Fruit fly (Drosophila melanogaster) whole organism, embryonic: Measurements from ENCODE around the gene CG7320.

Experiments used
- Blimp-1 ChIP-seq: fragments of 200-800 bp; sonication (Bioruptor generic); optimal IDR thresholded peaks from 3 replicates; lab custom pipeline; 2018; ENCODE audit warnings: missing biosample characterization, missing genetic modification characterization, mild to moderate bottlenecking, moderate library complexity, missing genetic modification reagents
- C15 ChIP-seq: fragments of 200-800 bp; sonication (Bioruptor generic); IDR thresholded peaks from 3 replicates; pipeline ENCODE4 v1.3.6; 2022; ENCODE audit warnings: missing biosample characterization, missing genetic modification characterization
- CG10147 ChIP-seq: fragments of 200-800 bp; sonication (Bioruptor generic); optimal IDR thresholded peaks from 2 replicates; lab custom pipeline; 2019; ENCODE audit warnings: missing biosample characterization, mild to moderate bottlenecking, missing genetic modification characterization, moderate library complexity
- CG10321 ChIP-seq: fragments of 200-800 bp; sonication (Bioruptor generic); IDR thresholded peaks from 2 replicates; pipeline ENCODE4 v1.3.6; 2022; ENCODE audit warnings: missing biosample characterization, missing genetic modification characterization
- CG10565 ChIP-seq: fragments of 200-800 bp; sonication (Bioruptor generic); optimal IDR thresholded peaks from 3 replicates; lab custom pipeline; 2016; ENCODE audit warnings: missing biosample characterization, mild to moderate bottlenecking, missing genetic modification characterization
- CG10654 ChIP-seq: fragments of 200-800 bp; sonication (Bioruptor generic); optimal IDR thresholded peaks from 2 replicates; lab custom pipeline; 2016; ENCODE audit warnings: missing biosample characterization, missing genetic modification characterization
- CG11456 ChIP-seq: fragments of 200-800 bp; sonication (Bioruptor generic); IDR thresholded peaks from 3 replicates; pipeline ENCODE4 v1.3.6; 2022; ENCODE audit warnings: missing biosample characterization, missing genetic modification characterization
- CG11695 ChIP-seq: fragments of 200-800 bp; sonication (Bioruptor generic); IDR thresholded peaks from 3 replicates; pipeline ENCODE4 v1.3.6; 2022; ENCODE audit warnings: missing biosample characterization, missing genetic modification characterization
- CG13287 ChIP-seq: fragments of 200-800 bp; sonication (Bioruptor generic); IDR thresholded peaks from 2 replicates; pipeline ENCODE4 v1.3.6; 2022; ENCODE audit warnings: missing biosample characterization, missing genetic modification characterization; ENCODE audit not compliant: partially characterized antibody
- CG14667 ChIP-seq: fragments of 200-800 bp; sonication (Bioruptor generic); IDR thresholded peaks from 2 replicates; pipeline ENCODE4 v1.3.6; 2022; ENCODE audit warnings: missing biosample characterization, missing genetic modification characterization
- CG14710 ChIP-seq: fragments of 200-800 bp; sonication (Bioruptor generic); optimal IDR thresholded peaks from 3 replicates; lab custom pipeline; 2019; ENCODE audit warnings: missing biosample characterization, mild to moderate bottlenecking, missing genetic modification characterization, moderate library complexity
- CG1529 ChIP-seq: fragments of 200-800 bp; sonication (Bioruptor generic); optimal IDR thresholded peaks from 3 replicates; lab custom pipeline; 2018; ENCODE audit warnings: missing biosample characterization, missing genetic modification characterization
- CG15696 ChIP-seq: fragments of 200-800 bp; sonication (Bioruptor generic); optimal IDR thresholded peaks from 2 replicates; lab custom pipeline; 2019; ENCODE audit warnings: missing biosample characterization, mild to moderate bottlenecking, missing genetic modification characterization, moderate library complexity
- CG1603 ChIP-seq: fragments of 200-800 bp; sonication (Bioruptor generic); optimal IDR thresholded peaks from 2 replicates; lab custom pipeline; 2019; ENCODE audit warnings: missing biosample characterization, mild to moderate bottlenecking, missing genetic modification characterization, moderate library complexity
- CG17612 ChIP-seq: fragments of 200-800 bp; sonication (Bioruptor generic); IDR thresholded peaks from 2 replicates; pipeline ENCODE4 v1.3.6; 2022; ENCODE audit warnings: missing biosample characterization, missing genetic modification characterization
- CG18262 ChIP-seq: fragments of 200-800 bp; optimal IDR thresholded peaks from 3 replicates; lab custom pipeline; 2019; ENCODE audit warnings: missing biosample characterization, mild to moderate bottlenecking, missing genetic modification characterization, moderate library complexity
- CG2712 ChIP-seq: fragments of 200-800 bp; optimal IDR thresholded peaks from 3 replicates; lab custom pipeline; 2019; ENCODE audit warnings: missing biosample characterization, mild to moderate bottlenecking, missing genetic modification characterization, moderate library complexity
- CG2889 ChIP-seq: fragments of 200-800 bp; sonication (Bioruptor generic); IDR thresholded peaks from 3 replicates; pipeline ENCODE4 v1.3.6; 2022; ENCODE audit warnings: missing biosample characterization, missing genetic modification characterization
- CG30403 ChIP-seq: fragments of 200-800 bp; sonication (Bioruptor generic); optimal IDR thresholded peaks from 3 replicates; lab custom pipeline; 2016; ENCODE audit warnings: missing biosample characterization, missing genetic modification characterization
- CG42726 ChIP-seq: fragments of 200-800 bp; sonication (Bioruptor generic); IDR thresholded peaks from 2 replicates; pipeline ENCODE4 v1.3.6; 2022; ENCODE audit warnings: missing biosample characterization, missing genetic modification characterization; ENCODE audit not compliant: partially characterized antibody
- CG8944 ChIP-seq: fragments of 200-800 bp; sonication (Bioruptor generic); optimal IDR thresholded peaks from 3 replicates; lab custom pipeline; 2016; ENCODE audit warnings: missing biosample characterization, missing genetic modification characterization
- CG9609 ChIP-seq: fragments of 200-800 bp; sonication (Bioruptor generic); optimal IDR thresholded peaks from 3 replicates; lab custom pipeline; 2016; ENCODE audit warnings: missing biosample characterization, missing genetic modification characterization
- CG9876 ChIP-seq: fragments of 200-800 bp; sonication (Bioruptor generic); optimal IDR thresholded peaks from 2 replicates; lab custom pipeline; 2016; ENCODE audit warnings: missing biosample characterization, missing genetic modification characterization
- CrebB ChIP-seq: fragments of 200-800 bp; sonication (Bioruptor generic); optimal IDR thresholded peaks from 3 replicates; lab custom pipeline; 2018; ENCODE audit warnings: missing biosample characterization, mild to moderate bottlenecking, missing genetic modification characterization
- Dek ChIP-seq: fragments of 200-800 bp; sonication (Bioruptor generic); optimal IDR thresholded peaks from 3 replicates; lab custom pipeline; 2019; ENCODE audit warnings: missing biosample characterization, mild to moderate bottlenecking, missing genetic modification characterization, moderate library complexity
- Dfd ChIP-seq, 2 experiments: fragments of >200 bp; optimal IDR thresholded peaks; 2 replicates each; lab custom pipeline; 2017; ENCODE audit warnings: missing biosample characterization in 2 of 2, missing genetic modification characterization in 2 of 2
- Dll ChIP-seq: fragments of 200-800 bp; sonication (Bioruptor generic); IDR thresholded peaks from 4 replicates; pipeline ENCODE4 v1.3.6; 2022; ENCODE audit warnings: missing biosample characterization, missing genetic modification characterization; ENCODE audit not compliant: partially characterized antibody
- Drgx ChIP-seq: fragments of 200-800 bp; sonication (Bioruptor generic); IDR thresholded peaks from 2 replicates; pipeline ENCODE4 v1.3.6; 2022; ENCODE audit warnings: missing biosample characterization, missing genetic modification characterization
- E2f2 ChIP-seq: fragments of 200-800 bp; sonication (Bioruptor generic); IDR thresholded peaks from 2 replicates; pipeline ENCODE4 v1.3.6; 2022; ENCODE audit warnings: missing biosample characterization, missing genetic modification characterization
- GATAe ChIP-seq: fragments of 200-800 bp; sonication (Bioruptor generic); conservative IDR thresholded peaks from 2 replicates; pipeline ENCODE4 v1.3.6; 2022; ENCODE audit warnings: missing biosample characterization, missing genetic modification characterization
- HLH3B ChIP-seq: fragments of 200-800 bp; sonication (Bioruptor generic); IDR thresholded peaks from 2 replicates; pipeline ENCODE4 v1.3.6; 2022; ENCODE audit warnings: missing biosample characterization, missing genetic modification characterization
- Kr ChIP-seq: fragments of 200-800 bp; sonication (Bioruptor generic); optimal IDR thresholded peaks from 2 replicates; lab custom pipeline; 2017; ENCODE audit warnings: missing biosample characterization, mild to moderate bottlenecking, missing genetic modification characterization
- Max ChIP-seq: fragments of 200-800 bp; sonication (Bioruptor generic); optimal IDR thresholded peaks from 2 replicates; lab custom pipeline; 2016; ENCODE audit warnings: missing biosample characterization, mild to moderate bottlenecking, missing genetic modification characterization
- Mes4 ChIP-seq: fragments of 200-800 bp; sonication (Bioruptor generic); optimal IDR thresholded peaks from 2 replicates; lab custom pipeline; 2016; ENCODE audit warnings: missing biosample characterization, missing genetic modification characterization
- NK7.1 ChIP-seq: fragments of 200-800 bp; sonication (Bioruptor generic); optimal IDR thresholded peaks from 3 replicates; lab custom pipeline; 2016; ENCODE audit warnings: missing biosample characterization, missing genetic modification characterization
- PHDP ChIP-seq: fragments of 200-800 bp; sonication (Bioruptor generic); optimal IDR thresholded peaks from 3 replicates; lab custom pipeline; 2018; ENCODE audit warnings: missing biosample characterization, mild to moderate bottlenecking, missing genetic modification characterization, moderate library complexity
- Trl ChIP-seq, 3 experiments: fragments of >200 bp in 2 of 3; fragments of 200-800 bp in 1 of 3; sonication (Bioruptor generic) in 1 of 3; optimal IDR thresholded peaks; 2 replicates in 1 of 3; 3 replicates in 2 of 3; lab custom pipeline; 2016 to 2017; ENCODE audit warnings: missing biosample characterization in 1 of 3, missing genetic modification characterization in 1 of 3
- Vsx1 ChIP-seq: fragments of 200-800 bp; sonication (Bioruptor generic); optimal IDR thresholded peaks from 2 replicates; lab custom pipeline; 2017; ENCODE audit warnings: missing biosample characterization, mild to moderate bottlenecking, missing genetic modification characterization, missing genetic modification reagents
- cad ChIP-seq: fragments of >200 bp; optimal IDR thresholded peaks from 2 replicates; lab custom pipeline; 2017; ENCODE audit warnings: missing biosample characterization, missing genetic modification characterization
- cas ChIP-seq: fragments of 200-800 bp; sonication (Bioruptor generic); IDR thresholded peaks from 2 replicates; pipeline ENCODE4 v1.3.6; 2022; ENCODE audit warnings: missing biosample characterization, missing genetic modification characterization
- crol ChIP-seq: fragments of 200-800 bp; sonication (Bioruptor generic); IDR thresholded peaks from 2 replicates; pipeline ENCODE4 v1.3.6; 2022; ENCODE audit warnings: missing biosample characterization, missing genetic modification characterization
- dpn ChIP-seq, 2 experiments: fragments of 200-800 bp; sonication (Bioruptor generic); optimal IDR thresholded peaks; 3 replicates each; lab custom pipeline; 2016; ENCODE audit warnings: missing biosample characterization in 2 of 2, missing genetic modification characterization in 2 of 2
- en ChIP-seq: fragments of 200-800 bp; sonication (Bioruptor generic); optimal IDR thresholded peaks from 2 replicates; lab custom pipeline; 2016; ENCODE audit warnings: missing biosample characterization, missing genetic modification characterization
- grn ChIP-seq: fragments of 200-800 bp; sonication (Bioruptor generic); optimal IDR thresholded peaks from 3 replicates; lab custom pipeline; 2017; ENCODE audit warnings: missing biosample characterization, missing genetic modification characterization
- kni ChIP-seq: fragments of 200-800 bp; sonication (Bioruptor generic); optimal IDR thresholded peaks from 3 replicates; lab custom pipeline; 2017; ENCODE audit warnings: mild to moderate bottlenecking, missing biosample characterization, missing genetic modification reagents, missing genetic modification characterization
- lmd ChIP-seq: fragments of 200-800 bp; sonication (Bioruptor generic); IDR thresholded peaks from 2 replicates; pipeline ENCODE4 v1.3.6; 2022; ENCODE audit warnings: missing biosample characterization, missing genetic modification characterization
- lola ChIP-seq, 3 experiments: fragments of >200 bp in 2 of 3; fragments of 200-800 bp in 1 of 3; sonication (Bioruptor generic) in 1 of 3; optimal IDR thresholded peaks; 2 replicates each; lab custom pipeline; 2017 to 2019; ENCODE audit warnings: missing biosample characterization in 3 of 3, missing genetic modification characterization in 3 of 3, mild to moderate bottlenecking in 1 of 3, moderate library complexity in 1 of 3
- mam ChIP-seq: fragments of 200-800 bp; sonication (Bioruptor generic); optimal IDR thresholded peaks from 3 replicates; lab custom pipeline; 2016; ENCODE audit warnings: missing biosample characterization, missing genetic modification characterization
- pb ChIP-seq: fragments of 200-800 bp; sonication (Bioruptor generic); optimal IDR thresholded peaks from 3 replicates; lab custom pipeline; 2016; ENCODE audit warnings: missing biosample characterization, missing genetic modification characterization
- tup ChIP-seq: fragments of 200-800 bp; sonication (Bioruptor generic); optimal IDR thresholded peaks from 2 replicates; lab custom pipeline; 2016; ENCODE audit warnings: missing biosample characterization, mild to moderate bottlenecking, missing genetic modification characterization, moderate library complexity
- zen ChIP-seq: fragments of 200-800 bp; sonication (Bioruptor generic); optimal IDR thresholded peaks from 3 replicates; lab custom pipeline; 2018; ENCODE audit warnings: missing biosample characterization, mild to moderate bottlenecking, missing genetic modification characterization, moderate library complexity

Gene CG7320

DNA sequence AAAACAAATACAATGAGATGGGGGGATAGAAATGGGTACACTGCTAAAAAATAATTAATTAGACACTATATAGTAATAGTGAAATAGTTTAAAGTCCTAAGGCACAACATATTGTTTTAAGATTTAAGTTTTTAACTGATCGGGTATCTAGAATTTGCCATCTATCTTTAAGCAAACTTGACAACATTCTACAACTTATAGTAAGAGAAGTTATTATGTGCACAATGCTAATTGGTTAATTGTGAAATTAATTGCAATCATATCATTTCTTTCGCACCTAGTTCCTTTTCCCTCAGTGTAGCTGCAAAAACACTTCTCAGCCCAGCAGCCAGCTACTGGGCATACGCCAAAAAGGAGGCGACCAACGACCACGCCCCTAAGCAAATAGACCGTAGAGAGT, 37.3 kb downstream of the CG7320 start (continued):
- peak; percentile 94 for TF ChIP-seq CG2712 (tag; lab: Kevin White, UChicago)
- TF ChIP-seq GATAe, result no peak
- peak; percentile 51 for TF ChIP-seq CG15696
- peak; percentile 10 for TF ChIP-seq mam (GFP tag; lab: Kevin White, UChicago)
- peak; percentile 62 for TF ChIP-seq zen (tag; lab: Kevin White, UChicago)
- no peak for TF ChIP-seq CG10565
- peak; percentile 48; the same call in 1 of the 2 replicates for TF ChIP-seq HLH3B (GFP tag; lab: Robert Waterston, UW)
- TF ChIP-seq CG11695 (GFP tag; lab: Robert Waterston, UW), result peak; percentile 63; the same call in 2 of the 3 replicates
- TF ChIP-seq cad, result no peak
- TF ChIP-seq CG42726 (GFP tag; lab: Robert Waterston, UW), result no peak
- TF ChIP-seq CG8944 (GFP tag; lab: Kevin White, UChicago), result peak; percentile 51
- peak; percentile 89 for TF ChIP-seq Blimp-1
- no peak for TF ChIP-seq Kr
- TF ChIP-seq crol, result no peak
- TF ChIP-seq cas (GFP tag; lab: Robert Waterston, UW), result no peak
- peak; percentile 42; the same call in 1 of the 2 replicates for TF ChIP-seq CG14667 (GFP tag; lab: Robert Waterston, UW)
- no peak for TF ChIP-seq Trl (optimal IDR thresholded peaks at IDR 0.05; lab: Kevin White, UChicago)
- TF ChIP-seq Trl (GFP tag; optimal IDR thresholded peaks at IDR 0.05; lab: Kevin White, UChicago), result peak; percentile 40
- TF ChIP-seq dpn (GFP tag; optimal IDR thresholded peaks at IDR 0.05; lab: Kevin White, UChicago), result peak; percentile 23 to 70
- TF ChIP-seq CG2889 (GFP tag; lab: Robert Waterston, UW), result no peak
- peak; percentile 93 for TF ChIP-seq CG18262 (tag; lab: Kevin White, UChicago)
- TF ChIP-seq CG10654 (GFP tag; lab: Kevin White, UChicago), result peak; percentile 42
- peak; percentile 12 for TF ChIP-seq Vsx1
- TF ChIP-seq CG1529, result peak; percentile 79
- no peak for TF ChIP-seq grn
- TF ChIP-seq PHDP (tag; lab: Kevin White, UChicago), result peak; percentile 74
- no peak for TF ChIP-seq Dll (GFP tag; lab: Robert Waterston, UW)
- no peak; the same call in 1 of the 2 replicates for TF ChIP-seq E2f2
- TF ChIP-seq C15 (GFP tag; lab: Robert Waterston, UW), result no peak
- no peak for TF ChIP-seq CG10321 (GFP tag; lab: Robert Waterston, UW)
- TF ChIP-seq en (GFP tag; lab: Kevin White, UChicago), result peak; percentile 9
- no peak for TF ChIP-seq CG13287 (GFP tag; lab: Robert Waterston, UW)
- TF ChIP-seq NK7.1 (GFP tag; lab: Kevin White, UChicago), result no peak
- peak; percentile 65 for TF ChIP-seq lmd (GFP tag; lab: Robert Waterston, UW)
- TF ChIP-seq CrebB (tag; lab: Kevin White, UChicago), result no peak
- peak in 1 of 3 experiments; percentile 93 for TF ChIP-seq lola (GFP tag; optimal IDR thresholded peaks at IDR 0.05; lab: Kevin White, UChicago)
- peak; percentile 34 for TF ChIP-seq pb (GFP tag; lab: Kevin White, UChicago)
- TF ChIP-seq Dfd (GFP tag; optimal IDR thresholded peaks at IDR 0.05; lab: Kevin White, UChicago), result no peak
- peak; percentile 88 for TF ChIP-seq CG14710 (tag; lab: Kevin White, UChicago)
- peak; percentile 82 for TF ChIP-seq CG1603 (tag; lab: Kevin White, UChicago)
- TF ChIP-seq tup (GFP tag; lab: Kevin White, UChicago), result peak; percentile 1
- peak; percentile 17 for TF ChIP-seq Max (GFP tag; lab: Kevin White, UChicago)
- no peak for TF ChIP-seq kni (GFP tag; lab: Kevin White, UChicago)
- TF ChIP-seq CG11456 (GFP tag; lab: Robert Waterston, UW), result no peak
- no peak for TF ChIP-seq CG17612
- TF ChIP-seq Dek (tag; lab: Kevin White, UChicago), result no peak
- TF ChIP-seq CG10147 (GFP tag; lab: Kevin White, UChicago), result peak; percentile 26
- peak; percentile 6 for TF ChIP-seq CG9876 (GFP tag; lab: Kevin White, UChicago)
- peak; percentile 77 for TF ChIP-seq CG30403 (GFP tag; lab: Kevin White, UChicago)
- peak; percentile 69 for TF ChIP-seq Drgx (GFP tag; lab: Robert Waterston, UW)
- peak; percentile 36 for TF ChIP-seq CG9609
- TF ChIP-seq Mes4 (GFP tag; lab: Kevin White, UChicago), result peak; percentile 72
